Worm (Caenorhabditis elegans) whole organism, L2 larva: Measurements from ENCODE around the gene lat-1.

Source experiments
- alr-1 ChIP-seq: fragments of 150-350 bp; optimal IDR thresholded peaks from 2 replicates; lab custom pipeline; 2014; ENCODE audit warnings: missing biosample characterization, missing genetic modification characterization
- mdl-1 ChIP-seq, 2 experiments: fragments of 150-350 bp in 1 of 2; sonication (generic microtip) in 1 of 2; optimal IDR thresholded peaks; 2 replicates each; lab custom pipeline; 2017; ENCODE audit warnings: missing biosample characterization in 2 of 2, missing genetic modification characterization in 2 of 2
- nhr-237 ChIP-seq: fragments of 150-350 bp; optimal IDR thresholded peaks from 2 replicates; lab custom pipeline; 2014; ENCODE audit warnings: missing biosample characterization, missing genetic modification characterization
- skn-1 ChIP-seq: sonication (generic microtip); optimal IDR thresholded peaks from 2 replicates; lab custom pipeline; 2017; ENCODE audit warnings: missing biosample characterization, missing genetic modification characterization
- unc-39 ChIP-seq: fragments of 150-350 bp; optimal IDR thresholded peaks from 2 replicates; lab custom pipeline; 2014; ENCODE audit warnings: missing biosample characterization, missing genetic modification characterization
- unc-62 ChIP-seq: fragments of 150-350 bp; optimal IDR thresholded peaks from 2 replicates; lab custom pipeline; 2014; ENCODE audit warnings: missing biosample characterization, missing genetic modification reagents, missing genetic modification characterization
- zag-1 ChIP-seq: fragments of 150-350 bp; optimal IDR thresholded peaks from 2 replicates; lab custom pipeline; 2014; ENCODE audit warnings: missing biosample characterization, missing genetic modification characterization
- ztf-1 ChIP-seq: fragments of 200-800 bp; sonication (Bioruptor generic); conservative IDR thresholded peaks from 2 replicates; pipeline ENCODE4 v1.3.6; 2022; ENCODE audit warnings: missing genetic modification characterization, missing compliant biosample characterization

ce11 chrII:8953703-8954102 lies 57.1 kb downstream of the lat-1 start:
- TF ChIP-seq nhr-237 (tag; lab: Kevin White, UChicago) (no peak), unc-39 (tag; lab: Kevin White, UChicago) (no peak), mdl-1 (tag; optimal IDR thresholded peaks at IDR 0.05; lab: Kevin White, UChicago) (no peak), alr-1 (no peak), zag-1 (tag; lab: Kevin White, UChicago) (no peak), ztf-1 (GFP tag; lab: Robert Waterston, UW) (no peak), skn-1 (tag; lab: Kevin White, UChicago) (no peak), unc-62 (no peak)
